Worm (Caenorhabditis elegans) whole organism, young adult: Measurements from ENCODE around the gene cpr-9.
A peak's percentile ranks its signal among the peaks of the same experiment; 100 is the strongest.

ENCODE experiments used
- C06A6.2 ChIP-seq: fragments of 200-800 bp; sonication (Bioruptor generic); conservative IDR thresholded peaks from 2 replicates; pipeline ENCODE4 v1.3.6; 2022; ENCODE audit warnings: missing genetic modification characterization, missing compliant biosample characterization
- D2030.7 ChIP-seq: fragments of 200-800 bp; sonication (Bioruptor generic); IDR thresholded peaks from 2 replicates; pipeline ENCODE4 v1.3.6; 2022; ENCODE audit warnings: missing genetic modification reagents, missing genetic modification characterization, missing compliant biosample characterization
- F10E7.11 ChIP-seq: sonication (generic microtip); optimal IDR thresholded peaks from 2 replicates; lab custom pipeline; 2017; ENCODE audit warnings: mild to moderate bottlenecking, missing genetic modification characterization, moderate library complexity, missing compliant biosample characterization
- F23B12.7 ChIP-seq: sonication (generic microtip); optimal IDR thresholded peaks from 2 replicates; lab custom pipeline; 2017; ENCODE audit warnings: missing genetic modification characterization, mild to moderate bottlenecking, missing compliant biosample characterization, antibody characterized with exemption, moderate library complexity; ENCODE audit not compliant: insufficient read depth
- F37B4.10 ChIP-seq: fragments of 200-800 bp; sonication (Bioruptor generic); IDR thresholded peaks from 2 replicates; pipeline ENCODE4 v1.3.6; 2022; ENCODE audit warnings: missing genetic modification characterization, missing compliant biosample characterization
- F55B11.4 ChIP-seq: sonication (generic microtip); optimal IDR thresholded peaks from 2 replicates; lab custom pipeline; 2016; ENCODE audit warnings: missing compliant biosample characterization, missing genetic modification characterization, borderline replicate concordance; ENCODE audit not compliant: insufficient read depth
- F57A8.1 ChIP-seq: fragments of 200-800 bp; sonication (Bioruptor generic); optimal IDR thresholded peaks from 2 replicates; lab custom pipeline; 2018; ENCODE audit warnings: mild to moderate bottlenecking, missing genetic modification characterization, moderate library complexity, missing compliant biosample characterization
- K11D2.4 ChIP-seq: fragments of 200-800 bp; sonication (Bioruptor generic); IDR thresholded peaks from 2 replicates; pipeline ENCODE4 v1.3.6; 2022; ENCODE audit warnings: missing genetic modification reagents, missing genetic modification characterization, missing compliant biosample characterization
- T26A5.8 ChIP-seq: sonication (generic microtip); optimal IDR thresholded peaks from 2 replicates; lab custom pipeline; 2016; ENCODE audit warnings: missing genetic modification characterization, missing compliant biosample characterization
- ama-1 ChIP-seq, 3 experiments: fragments of 150-350 bp in 1 of 3; sonication (generic microtip) in 2 of 3; optimal IDR thresholded peaks; 2 replicates each; lab custom pipeline; 2014 to 2018; ENCODE audit warnings: missing biosample characterization in 2 of 3, missing genetic modification characterization in 2 of 3, missing genetic modification reagents in 2 of 3
- athp-1 ChIP-seq: sonication (generic microtip); optimal IDR thresholded peaks from 2 replicates; lab custom pipeline; 2017; ENCODE audit warnings: mild to moderate bottlenecking, missing genetic modification characterization, missing compliant biosample characterization
- bed-1 ChIP-seq: fragments of 200-800 bp; sonication (Bioruptor generic); IDR thresholded peaks from 2 replicates; pipeline ENCODE4 v1.3.6; 2022; ENCODE audit warnings: missing genetic modification reagents, missing genetic modification characterization, missing compliant biosample characterization
- ceh-100 ChIP-seq: fragments of 200-800 bp; sonication (Bioruptor generic); IDR thresholded peaks from 2 replicates; pipeline ENCODE4 v1.3.6; 2022; ENCODE audit warnings: missing genetic modification reagents, missing genetic modification characterization, missing compliant biosample characterization
- ceh-58 ChIP-seq: fragments of 200-800 bp; sonication (Bioruptor generic); IDR thresholded peaks from 2 replicates; pipeline ENCODE4 v1.3.6; 2022; ENCODE audit warnings: missing genetic modification characterization, missing compliant biosample characterization
- ceh-91 ChIP-seq: fragments of 200-800 bp; sonication (Bioruptor generic); IDR thresholded peaks from 2 replicates; pipeline ENCODE4 v1.3.6; 2022; ENCODE audit warnings: missing genetic modification reagents, missing genetic modification characterization, missing compliant biosample characterization
- chd-7 ChIP-seq: sonication (generic microtip); optimal IDR thresholded peaks from 2 replicates; lab custom pipeline; 2016; ENCODE audit warnings: mild to moderate bottlenecking, missing genetic modification characterization, moderate library complexity, missing compliant biosample characterization
- egl-44 ChIP-seq: fragments of 200-800 bp; sonication (Bioruptor generic); IDR thresholded peaks from 2 replicates; pipeline ENCODE4 v1.3.6; 2022; ENCODE audit warnings: missing genetic modification reagents, missing genetic modification characterization, missing compliant biosample characterization
- ekl-4 ChIP-seq: fragments of 200-800 bp; sonication (Bioruptor generic); IDR thresholded peaks from 2 replicates; pipeline ENCODE4 v1.3.6; 2022; ENCODE audit warnings: missing genetic modification reagents, missing genetic modification characterization, missing compliant biosample characterization
- him-1 ChIP-seq: sonication (generic microtip); optimal IDR thresholded peaks from 2 replicates; lab custom pipeline; 2016; ENCODE audit warnings: missing genotype, missing genetic modification reagents, missing genetic modification characterization, missing compliant biosample characterization
- hlh-26 ChIP-seq: fragments of 200-800 bp; sonication (Bioruptor generic); conservative IDR thresholded peaks from 2 replicates; pipeline ENCODE4 v1.3.6; 2022; ENCODE audit warnings: missing genetic modification reagents, missing genetic modification characterization, missing compliant biosample characterization
- hsf-1 ChIP-seq: fragments of 200-800 bp; sonication (Bioruptor generic); IDR thresholded peaks from 2 replicates; pipeline ENCODE4 v1.3.6; 2022; ENCODE audit warnings: missing genetic modification reagents, missing genetic modification characterization, missing compliant biosample characterization
- lag-1 ChIP-seq: fragments of 200-800 bp; sonication (Bioruptor generic); IDR thresholded peaks from 2 replicates; pipeline ENCODE4 v1.3.6; 2022; ENCODE audit warnings: missing genetic modification reagents, missing genetic modification characterization, missing compliant biosample characterization
- lin-40 ChIP-seq: sonication (generic microtip); optimal IDR thresholded peaks from 2 replicates; lab custom pipeline; 2016; ENCODE audit warnings: missing genetic modification characterization, mild to moderate bottlenecking, missing compliant biosample characterization, missing genotype, missing genetic modification reagents
- lsy-27 ChIP-seq: sonication (generic microtip); optimal IDR thresholded peaks from 2 replicates; lab custom pipeline; 2017; ENCODE audit warnings: missing genetic modification characterization, mild to moderate bottlenecking, missing compliant biosample characterization, antibody characterized with exemption, missing genotype, borderline replicate concordance; ENCODE audit not compliant: insufficient read depth
- madf-6 ChIP-seq: fragments of 200-800 bp; sonication (Bioruptor generic); IDR thresholded peaks from 2 replicates; pipeline ENCODE4 v1.3.6; 2022; ENCODE audit warnings: missing genetic modification reagents, missing genetic modification characterization, missing compliant biosample characterization
- madf-8 ChIP-seq: fragments of 200-800 bp; sonication (Bioruptor generic); conservative IDR thresholded peaks from 2 replicates; pipeline ENCODE4 v1.3.6; 2022; ENCODE audit warnings: missing genetic modification reagents, missing genetic modification characterization, missing compliant biosample characterization
- mel-28 ChIP-seq: sonication (generic microtip); optimal IDR thresholded peaks from 2 replicates; lab custom pipeline; 2016; ENCODE audit warnings: borderline replicate concordance, mild to moderate bottlenecking, missing genetic modification characterization, missing compliant biosample characterization
- mxl-1 ChIP-seq: sonication (generic microtip); optimal IDR thresholded peaks from 2 replicates; lab custom pipeline; 2016; ENCODE audit warnings: missing genetic modification characterization, missing compliant biosample characterization
- nfya-1 ChIP-seq: sonication (generic microtip); optimal IDR thresholded peaks from 2 replicates; lab custom pipeline; 2017; ENCODE audit warnings: antibody characterized with exemption, missing compliant biosample characterization, missing genetic modification characterization, borderline replicate concordance; ENCODE audit not compliant: insufficient read depth
- nfya-2 ChIP-seq: fragments of 200-800 bp; sonication (Bioruptor generic); IDR thresholded peaks from 2 replicates; pipeline ENCODE4 v1.3.6; 2022; ENCODE audit warnings: missing genetic modification reagents, missing genetic modification characterization, missing compliant biosample characterization
- nhr-27 ChIP-seq: fragments of 200-800 bp; sonication (Bioruptor generic); optimal IDR thresholded peaks from 2 replicates; lab custom pipeline; 2018; ENCODE audit warnings: mild to moderate bottlenecking, missing genetic modification characterization, moderate library complexity, missing compliant biosample characterization
- nhr-80 ChIP-seq: sonication (generic microtip); optimal IDR thresholded peaks from 2 replicates; lab custom pipeline; 2016; ENCODE audit warnings: missing genetic modification characterization, missing compliant biosample characterization
- nhr-90 ChIP-seq: sonication (generic microtip); optimal IDR thresholded peaks from 2 replicates; lab custom pipeline; 2016; ENCODE audit warnings: missing genotype, mild to moderate bottlenecking, missing genetic modification characterization, missing compliant biosample characterization
- rcor-1 ChIP-seq: fragments of 200-800 bp; sonication (Bioruptor generic); IDR thresholded peaks from 2 replicates; pipeline ENCODE4 v1.3.6; 2022; ENCODE audit warnings: missing genetic modification reagents, missing genetic modification characterization, missing compliant biosample characterization
- rec-8 ChIP-seq, 2 experiments: sonication (generic microtip); optimal IDR thresholded peaks; 2 replicates each; lab custom pipeline; 2016; ENCODE audit warnings: mild to moderate bottlenecking in 2 of 2, missing genetic modification characterization in 2 of 2, missing genetic modification reagents in 2 of 2, missing genotype in 2 of 2, missing biosample characterization in 1 of 2, missing compliant biosample characterization in 1 of 2, moderate library complexity in 1 of 2
- sea-2 ChIP-seq: fragments of 200-800 bp; sonication (Bioruptor generic); IDR thresholded peaks from 2 replicates; pipeline ENCODE4 v1.3.6; 2022; ENCODE audit warnings: missing genetic modification characterization, missing compliant biosample characterization
- snpc-1.1 ChIP-seq: sonication (generic microtip); optimal IDR thresholded peaks from 2 replicates; lab custom pipeline; 2017; ENCODE audit warnings: missing genetic modification characterization, mild to moderate bottlenecking, missing compliant biosample characterization, antibody characterized with exemption, moderate library complexity, missing genotype, missing genetic modification reagents; ENCODE audit not compliant: insufficient read depth
- snpc-3.4 ChIP-seq: sonication (generic microtip); optimal IDR thresholded peaks from 2 replicates; lab custom pipeline; 2017; ENCODE audit warnings: missing genetic modification characterization, mild to moderate bottlenecking, missing compliant biosample characterization, antibody characterized with exemption, moderate library complexity, missing genotype, missing genetic modification reagents
- tbx-9 ChIP-seq: sonication (generic microtip); optimal IDR thresholded peaks from 2 replicates; lab custom pipeline; 2016; ENCODE audit warnings: borderline replicate concordance, missing genetic modification characterization, inconsistent platforms, missing compliant biosample characterization
- tlf-1 ChIP-seq: fragments of 200-800 bp; sonication (Bioruptor generic); optimal IDR thresholded peaks from 2 replicates; lab custom pipeline; 2018; ENCODE audit warnings: mild to moderate bottlenecking, missing genetic modification characterization, missing compliant biosample characterization
- unc-130 ChIP-seq: sonication (generic microtip); optimal IDR thresholded peaks from 2 replicates; lab custom pipeline; 2016; ENCODE audit warnings: missing genetic modification reagents, missing genetic modification characterization, missing compliant biosample characterization
- xnd-1 ChIP-seq: sonication (generic microtip); optimal IDR thresholded peaks from 2 replicates; lab custom pipeline; 2016; ENCODE audit warnings: missing genotype, missing genetic modification reagents, missing genetic modification characterization, missing compliant biosample characterization
- zim-3 ChIP-seq: sonication (generic microtip); optimal IDR thresholded peaks from 2 replicates; lab custom pipeline; 2017; ENCODE audit warnings: mild to moderate bottlenecking, missing genetic modification characterization, moderate library complexity, missing compliant biosample characterization
- ztf-25 ChIP-seq: fragments of 200-800 bp; sonication (Bioruptor generic); IDR thresholded peaks from 2 replicates; pipeline ENCODE4 v1.3.6; 2022; ENCODE audit warnings: missing genetic modification reagents, missing genetic modification characterization, missing compliant biosample characterization
- ztf-26 ChIP-seq: sonication (generic microtip); optimal IDR thresholded peaks from 2 replicates; lab custom pipeline; 2017; ENCODE audit warnings: missing genetic modification characterization, missing compliant biosample characterization

cpr-9 gene

ce11 chrV:11979673-11980561, 22.9 kb upstream of the cpr-9 start, which contains the start of gene snr-4 (continued):
- TF ChIP-seq F57A8.1 (GFP tag; lab: Kevin White, UChicago): no peak
- peak in 1 of 2 experiments; percentile 37 for TF ChIP-seq rec-8 (tag; optimal IDR thresholded peaks at IDR 0.05; lab: Kevin White, UChicago)
- TF ChIP-seq lag-1 (GFP tag; lab: Robert Waterston, UW): no peak
- no peak for TF ChIP-seq nfya-1 (tag; lab: Kevin White, UChicago)
- TF ChIP-seq K11D2.4: peak; percentile 88
- peak; percentile 61 for TF ChIP-seq nhr-90 (tag; lab: Kevin White, UChicago)
- peak; percentile 97 for TF ChIP-seq ekl-4 (GFP tag; lab: Robert Waterston, UW)
- peak; percentile 67 for TF ChIP-seq athp-1 (tag; lab: Kevin White, UChicago)
- TF ChIP-seq ceh-100: peak; percentile 85
- peak; percentile 76 for TF ChIP-seq ztf-26
- no peak for TF ChIP-seq T26A5.8 (tag; lab: Kevin White, UChicago)
- TF ChIP-seq F10E7.11: peak; percentile 7
- peak; percentile 98 for TF ChIP-seq snpc-1.1 (tag; lab: Kevin White, UChicago)
- TF ChIP-seq D2030.7 (GFP tag; lab: Robert Waterston, UW): peak; percentile 99
- TF ChIP-seq madf-8: peak; percentile 65
- no peak for TF ChIP-seq ztf-25 (GFP tag; lab: Robert Waterston, UW)
- TF ChIP-seq rcor-1: peak; percentile 95
- no peak for TF ChIP-seq zim-3 (tag; lab: Kevin White, UChicago)
- peak; percentile 61 for TF ChIP-seq xnd-1 (tag; lab: Kevin White, UChicago)
- peak; percentile 74 for TF ChIP-seq lsy-27
- peak; percentile 88 for TF ChIP-seq C06A6.2 (GFP tag; lab: Robert Waterston, UW)
- peak; percentile 72 for TF ChIP-seq unc-130
- peak; percentile 74; the same call in 1 of the 2 replicates for TF ChIP-seq egl-44 (GFP tag; lab: Robert Waterston, UW)
- TF ChIP-seq ceh-91 (GFP tag; lab: Robert Waterston, UW): peak; percentile 83
- TF ChIP-seq madf-6 (GFP tag; lab: Robert Waterston, UW): peak; percentile 88
- peak; percentile 87 for TF ChIP-seq tlf-1 (GFP tag; lab: Kevin White, UChicago)
- no peak for TF ChIP-seq F55B11.4
- no peak for TF ChIP-seq sea-2 (GFP tag; lab: Robert Waterston, UW)
- peak; percentile 84 for TF ChIP-seq chd-7 (tag; lab: Kevin White, UChicago)
- TF ChIP-seq ama-1 (optimal IDR thresholded peaks at IDR 0.05; lab: Kevin White, UChicago): peak; percentile 80
- TF ChIP-seq ama-1 (GFP tag; optimal IDR thresholded peaks at IDR 0.05; lab: Kevin White, UChicago): no peak
- peak; percentile 49; the same call in 1 of the 2 replicates for TF ChIP-seq nfya-2 (GFP tag; lab: Robert Waterston, UW)
- peak; percentile 97 for TF ChIP-seq snpc-3.4
- TF ChIP-seq him-1: peak; percentile 92
- peak; percentile 75 for TF ChIP-seq nhr-80
- peak; percentile 93 for TF ChIP-seq lin-40
- peak; percentile 25 for TF ChIP-seq mel-28 (tag; lab: Kevin White, UChicago)
- TF ChIP-seq F37B4.10 (GFP tag; lab: Robert Waterston, UW): 0 out of 2 replicates have a peak, but pooled peaks have one; percentile 58
- peak; percentile 68 for TF ChIP-seq F23B12.7 (tag; lab: Kevin White, UChicago)
- TF ChIP-seq tbx-9: no peak
- TF ChIP-seq bed-1 (GFP tag; lab: Robert Waterston, UW): no peak
- no peak for TF ChIP-seq mxl-1
- TF ChIP-seq hlh-26 (GFP tag; lab: Robert Waterston, UW): no peak
- no peak for TF ChIP-seq ceh-58 (GFP tag; lab: Robert Waterston, UW)
- peak; percentile 53 for TF ChIP-seq hsf-1 (GFP tag; lab: Robert Waterston, UW)
- no peak for TF ChIP-seq nhr-27
